Fruit fly (Drosophila melanogaster) whole organism, embryonic: ENCODE results near the gene CstF50.
A peak's percentile ranks its signal among the peaks of the same experiment; 100 is the strongest.

Experiments
- CG11456 ChIP-seq: fragments of 200-800 bp; sonication (Bioruptor generic); IDR thresholded peaks from 3 replicates; pipeline ENCODE4 v1.3.6; 2022; ENCODE audit warnings: missing biosample characterization, missing genetic modification characterization
- CG12659 ChIP-seq: fragments of 200-800 bp; sonication (Bioruptor generic); optimal IDR thresholded peaks from 3 replicates; lab custom pipeline; 2017; ENCODE audit warnings: mild to moderate bottlenecking, missing biosample characterization, missing genetic modification reagents, missing genetic modification characterization
- CG13287 ChIP-seq: fragments of 200-800 bp; sonication (Bioruptor generic); IDR thresholded peaks from 2 replicates; pipeline ENCODE4 v1.3.6; 2022; ENCODE audit warnings: missing biosample characterization, missing genetic modification characterization; ENCODE audit not compliant: partially characterized antibody
- CG14710 ChIP-seq: fragments of 200-800 bp; sonication (Bioruptor generic); optimal IDR thresholded peaks from 3 replicates; lab custom pipeline; 2019; ENCODE audit warnings: missing biosample characterization, mild to moderate bottlenecking, missing genetic modification characterization, moderate library complexity
- CG1603 ChIP-seq: fragments of 200-800 bp; sonication (Bioruptor generic); optimal IDR thresholded peaks from 2 replicates; lab custom pipeline; 2019; ENCODE audit warnings: missing biosample characterization, mild to moderate bottlenecking, missing genetic modification characterization, moderate library complexity
- CG2116 ChIP-seq: fragments of 200-800 bp; sonication (Bioruptor generic); optimal IDR thresholded peaks from 3 replicates; lab custom pipeline; 2018; ENCODE audit warnings: missing biosample characterization, mild to moderate bottlenecking, missing genetic modification characterization
- CG42726 ChIP-seq: fragments of 200-800 bp; sonication (Bioruptor generic); IDR thresholded peaks from 2 replicates; pipeline ENCODE4 v1.3.6; 2022; ENCODE audit warnings: missing biosample characterization, missing genetic modification characterization; ENCODE audit not compliant: partially characterized antibody
- CG4617 ChIP-seq: fragments of 200-800 bp; sonication (Bioruptor generic); optimal IDR thresholded peaks from 3 replicates; lab custom pipeline; 2016; ENCODE audit warnings: missing biosample characterization, missing genetic modification characterization, borderline replicate concordance
- CG8290 ChIP-seq, 3 experiments: fragments of 200-800 bp; sonication (Bioruptor generic); optimal IDR thresholded peaks; 2 replicates each; lab custom pipeline; 2016 to 2019; ENCODE audit warnings: missing biosample characterization in 3 of 3, missing genetic modification characterization in 3 of 3, mild to moderate bottlenecking in 2 of 3, moderate library complexity in 1 of 3
- CG8924 ChIP-seq: fragments of 200-800 bp; optimal IDR thresholded peaks from 3 replicates; lab custom pipeline; 2019; ENCODE audit warnings: missing biosample characterization, mild to moderate bottlenecking, missing genetic modification characterization, moderate library complexity
- CG9797 ChIP-seq: fragments of 200-800 bp; sonication (Bioruptor generic); optimal IDR thresholded peaks from 3 replicates; lab custom pipeline; 2018; ENCODE audit warnings: missing biosample characterization, mild to moderate bottlenecking, missing genetic modification characterization
- CG9876 ChIP-seq: fragments of 200-800 bp; sonication (Bioruptor generic); optimal IDR thresholded peaks from 2 replicates; lab custom pipeline; 2016; ENCODE audit warnings: missing biosample characterization, missing genetic modification characterization
- Deaf1 ChIP-seq: fragments of 200-800 bp; optimal IDR thresholded peaks from 3 replicates; lab custom pipeline; 2019; ENCODE audit warnings: missing biosample characterization, mild to moderate bottlenecking, missing genetic modification characterization, moderate library complexity
- Dip3 ChIP-seq: fragments of 200-800 bp; sonication (Bioruptor generic); optimal IDR thresholded peaks from 3 replicates; lab custom pipeline; 2016; ENCODE audit warnings: missing biosample characterization, missing genetic modification characterization
- Dp ChIP-seq: fragments of 200-800 bp; sonication (Bioruptor generic); optimal IDR thresholded peaks from 2 replicates; lab custom pipeline; 2018; ENCODE audit warnings: missing biosample characterization, mild to moderate bottlenecking, missing genetic modification characterization, moderate library complexity
- Ets97D ChIP-seq: fragments of 200-800 bp; sonication (Bioruptor generic); optimal IDR thresholded peaks from 3 replicates; lab custom pipeline; 2016; ENCODE audit warnings: missing biosample characterization, missing genetic modification characterization
- HHEX ChIP-seq: fragments of 200-800 bp; sonication (Bioruptor generic); optimal IDR thresholded peaks from 3 replicates; lab custom pipeline; 2017; ENCODE audit warnings: missing biosample characterization, mild to moderate bottlenecking, missing genetic modification characterization, missing genetic modification reagents
- HLH4C ChIP-seq: fragments of 200-800 bp; sonication (Bioruptor generic); IDR thresholded peaks from 3 replicates; pipeline ENCODE4 v1.3.6; 2022; ENCODE audit warnings: missing biosample characterization, missing genetic modification characterization; ENCODE audit not compliant: partially characterized antibody
- HLH54F ChIP-seq: fragments of 200-800 bp; sonication (Bioruptor generic); optimal IDR thresholded peaks from 3 replicates; lab custom pipeline; 2016; ENCODE audit warnings: missing biosample characterization, missing genetic modification characterization
- Max ChIP-seq: fragments of 200-800 bp; sonication (Bioruptor generic); optimal IDR thresholded peaks from 2 replicates; lab custom pipeline; 2016; ENCODE audit warnings: missing biosample characterization, mild to moderate bottlenecking, missing genetic modification characterization
- Med ChIP-seq: fragments of 200-800 bp; sonication (Bioruptor generic); peaks from one replicate; lab custom pipeline; 2016; ENCODE audit warnings: missing biosample characterization, missing genetic modification characterization, mild to moderate bottlenecking, inconsistent platforms, moderate library complexity
- Myb ChIP-seq: fragments of 200-800 bp; sonication (Bioruptor generic); optimal IDR thresholded peaks from 2 replicates; lab custom pipeline; 2016; ENCODE audit warnings: missing biosample characterization, missing genetic modification characterization
- Opbp ChIP-seq: fragments of 200-800 bp; sonication (Bioruptor generic); IDR thresholded peaks from 3 replicates; pipeline ENCODE4 v1.3.6; 2022; ENCODE audit warnings: missing biosample characterization, missing genetic modification characterization; ENCODE audit not compliant: partially characterized antibody
- Pdp1 ChIP-seq, 2 experiments: fragments of 200-800 bp; sonication (Bioruptor generic); optimal IDR thresholded peaks; 3 replicates each; lab custom pipeline; 2016; ENCODE audit warnings: missing biosample characterization in 2 of 2, missing genetic modification characterization in 2 of 2, mild to moderate bottlenecking in 1 of 2, moderate library complexity in 1 of 2
- Sin3A ChIP-seq: fragments of >200 bp; optimal IDR thresholded peaks from 2 replicates; lab custom pipeline; 2018
- Six4 ChIP-seq: fragments of 200-800 bp; sonication (Bioruptor generic); optimal IDR thresholded peaks from 2 replicates; lab custom pipeline; 2016; ENCODE audit warnings: missing biosample characterization, missing genetic modification characterization
- Sox102F ChIP-seq: fragments of 200-800 bp; sonication (Bioruptor generic); optimal IDR thresholded peaks from 2 replicates; lab custom pipeline; 2018; ENCODE audit warnings: missing biosample characterization, mild to moderate bottlenecking, missing genetic modification characterization, moderate library complexity
- Sry-δ ChIP-seq: fragments of 200-800 bp; sonication (Bioruptor generic); optimal IDR thresholded peaks from 2 replicates; lab custom pipeline; 2016; ENCODE audit warnings: missing biosample characterization, missing genetic modification characterization
- Stat92E ChIP-seq, 3 experiments: fragments of >200 bp in 2 of 3; fragments of 200-800 bp in 1 of 3; sonication (Bioruptor generic) in 1 of 3; optimal IDR thresholded peaks; 2 replicates each; lab custom pipeline; 2017 to 2019; ENCODE audit warnings: missing biosample characterization in 3 of 3, missing genetic modification characterization in 3 of 3, mild to moderate bottlenecking in 1 of 3, moderate library complexity in 1 of 3
- amos ChIP-seq: fragments of 200-800 bp; sonication (Bioruptor generic); IDR thresholded peaks from 2 replicates; pipeline ENCODE4 v1.3.6; 2022; ENCODE audit warnings: missing biosample characterization, missing genetic modification characterization; ENCODE audit not compliant: partially characterized antibody
- emc ChIP-seq: fragments of 200-800 bp; sonication (Bioruptor generic); optimal IDR thresholded peaks from 2 replicates; lab custom pipeline; 2016; ENCODE audit warnings: missing biosample characterization, missing genetic modification characterization
- exex ChIP-seq: fragments of 200-800 bp; sonication (Bioruptor generic); optimal IDR thresholded peaks from 4 replicates; lab custom pipeline; 2018; ENCODE audit warnings: missing biosample characterization, mild to moderate bottlenecking, missing genetic modification characterization, moderate library complexity
- ftz-f1 ChIP-seq: fragments of 200-800 bp; sonication (Bioruptor generic); optimal IDR thresholded peaks from 2 replicates; lab custom pipeline; 2016; ENCODE audit warnings: missing biosample characterization, missing genetic modification characterization
- hbn ChIP-seq: fragments of 200-800 bp; sonication (Bioruptor generic); IDR thresholded peaks from 2 replicates; pipeline ENCODE4 v1.3.6; 2022; ENCODE audit warnings: missing biosample characterization, missing genetic modification characterization; ENCODE audit not compliant: partially characterized antibody
- her ChIP-seq: fragments of 200-800 bp; sonication (Bioruptor generic); optimal IDR thresholded peaks from 2 replicates; lab custom pipeline; 2016; ENCODE audit warnings: missing biosample characterization, missing genetic modification characterization
- lov ChIP-seq, 2 experiments: fragments of 200-800 bp in 1 of 2; fragments of >200 bp in 1 of 2; sonication (Bioruptor generic) in 1 of 2; IDR thresholded peaks in 1 of 2; optimal IDR thresholded peaks in 1 of 2; 2 replicates in 1 of 2; 3 replicates in 1 of 2; pipeline versions ENCODE4 v1.3.6 to Lab custom; 2017 to 2022; ENCODE audit warnings: missing biosample characterization in 1 of 2, missing genetic modification characterization in 1 of 2
- onecut ChIP-seq: fragments of 200-800 bp; sonication (Bioruptor generic); IDR thresholded peaks from 2 replicates; pipeline ENCODE4 v1.3.6; 2022; ENCODE audit warnings: missing biosample characterization, missing genetic modification characterization
- pfk ChIP-seq: fragments of 200-800 bp; sonication (Bioruptor generic); optimal IDR thresholded peaks from 2 replicates; lab custom pipeline; 2018; ENCODE audit warnings: missing biosample characterization, mild to moderate bottlenecking, missing genetic modification characterization, moderate library complexity
- phol ChIP-seq: fragments of 200-800 bp; sonication (Bioruptor generic); optimal IDR thresholded peaks from 3 replicates; lab custom pipeline; 2018; ENCODE audit warnings: missing biosample characterization, mild to moderate bottlenecking, missing genetic modification characterization, moderate library complexity
- rib ChIP-seq: fragments of 200-800 bp; sonication (Bioruptor generic); IDR thresholded peaks from 2 replicates; pipeline ENCODE4 v1.3.6; 2022; ENCODE audit warnings: missing biosample characterization, missing genetic modification characterization
- schlank ChIP-seq: fragments of 200-800 bp; sonication (Bioruptor generic); optimal IDR thresholded peaks from 2 replicates; lab custom pipeline; 2018; ENCODE audit warnings: missing biosample characterization, mild to moderate bottlenecking, missing genetic modification characterization
- sd ChIP-seq: fragments of 200-800 bp; sonication (Bioruptor generic); optimal IDR thresholded peaks from 3 replicates; lab custom pipeline; 2018; ENCODE audit warnings: missing biosample characterization, mild to moderate bottlenecking, missing genetic modification characterization, moderate library complexity
- stwl ChIP-seq: fragments of 200-800 bp; sonication (Bioruptor generic); optimal IDR thresholded peaks from 3 replicates; lab custom pipeline; 2018; ENCODE audit warnings: missing biosample characterization, mild to moderate bottlenecking, missing genetic modification characterization, moderate library complexity
- sug ChIP-seq: fragments of 200-800 bp; optimal IDR thresholded peaks from 2 replicates; lab custom pipeline; 2019; ENCODE audit warnings: missing biosample characterization, mild to moderate bottlenecking, missing genetic modification characterization, moderate library complexity
- trem ChIP-seq: fragments of 200-800 bp; optimal IDR thresholded peaks from 3 replicates; lab custom pipeline; 2019; ENCODE audit warnings: missing biosample characterization, mild to moderate bottlenecking, missing genetic modification characterization, moderate library complexity
- unc-4 ChIP-seq: fragments of 200-800 bp; sonication (Bioruptor generic); IDR thresholded peaks from 2 replicates; pipeline ENCODE4 v1.3.6; 2022; ENCODE audit warnings: missing biosample characterization, missing genetic modification characterization; ENCODE audit not compliant: partially characterized antibody
- vvl ChIP-seq: fragments of 200-800 bp; sonication (Bioruptor generic); IDR thresholded peaks from 2 replicates; pipeline ENCODE4 v1.3.6; 2022; ENCODE audit warnings: missing biosample characterization, missing genetic modification characterization

The CstF50 gene

dm6 chr3R:31745629-31746081 is 8.9 kb upstream of the CstF50 start, which contains the start of gene awd (continued):
- TF ChIP-seq CG2116 (GFP tag; lab: Kevin White, UChicago) = peak; percentile 37
- peak; percentile 64 for TF ChIP-seq ftz-f1 (GFP tag; lab: Kevin White, UChicago)
- TF ChIP-seq unc-4 = 0 out of 2 replicates have a peak, but pooled peaks have one; percentile 18
- peak; percentile 48 for TF ChIP-seq Myb
- TF ChIP-seq CG1603 (tag; lab: Kevin White, UChicago) = peak; percentile 60
- peak; percentile 20 for TF ChIP-seq Sin3A (lab: Kevin White, UChicago)
- TF ChIP-seq onecut (GFP tag; lab: Robert Waterston, UW) = peak; percentile 75
- 0 out of 2 replicates have a peak, but pooled peaks have one; percentile 18 for TF ChIP-seq hbn (GFP tag; lab: Robert Waterston, UW)
- no peak for TF ChIP-seq HLH54F (GFP tag; lab: Kevin White, UChicago)
- no peak for TF ChIP-seq CG8290 (GFP tag; optimal IDR thresholded peaks at IDR 0.05; lab: Kevin White, UChicago)
- TF ChIP-seq CG8290 (tag; optimal IDR thresholded peaks at IDR 0.05; lab: Kevin White, UChicago) = peak in 1 of 2 experiments; percentile 40
- no peak for TF ChIP-seq CG11456 (GFP tag; lab: Robert Waterston, UW)
- peak; percentile 45 for TF ChIP-seq CG14710 (tag; lab: Kevin White, UChicago)
- peak; percentile 17 for TF ChIP-seq Ets97D
- TF ChIP-seq trem (tag; lab: Kevin White, UChicago) = peak; percentile 85
- TF ChIP-seq Stat92E (GFP tag; optimal IDR thresholded peaks at IDR 0.05; lab: Kevin White, UChicago) = peak in 1 of 3 experiments; percentile 5
- TF ChIP-seq vvl (GFP tag; lab: Robert Waterston, UW) = peak; percentile 16; the same call in 1 of the 2 replicates
- TF ChIP-seq Med (GFP tag; lab: Kevin White, UChicago) = peak; percentile 61
- no peak for TF ChIP-seq CG9876 (GFP tag; lab: Kevin White, UChicago)
- no peak for TF ChIP-seq schlank (tag; lab: Kevin White, UChicago)
- no peak for TF ChIP-seq Dip3 (GFP tag; lab: Kevin White, UChicago)
- TF ChIP-seq her (GFP tag; lab: Kevin White, UChicago) = peak; percentile 77
- TF ChIP-seq Sry-δ = peak; percentile 26
- peak; percentile 25; the same call in 1 of the 2 replicates for TF ChIP-seq amos
- TF ChIP-seq Opbp (GFP tag; lab: Robert Waterston, UW) = peak; percentile 19; the same call in 1 of the 3 replicates
- TF ChIP-seq phol (tag; lab: Kevin White, UChicago) = peak; percentile 56
- TF ChIP-seq CG8924 (tag; lab: Kevin White, UChicago) = peak; percentile 49
- TF ChIP-seq stwl (tag; lab: Kevin White, UChicago) = peak; percentile 50
- TF ChIP-seq Deaf1 (tag; lab: Kevin White, UChicago) = peak; percentile 15
- peak; percentile 51; the same call in 1 of the 2 replicates for TF ChIP-seq CG42726 (GFP tag; lab: Robert Waterston, UW)
- TF ChIP-seq HHEX = no peak
- no peak for TF ChIP-seq lov (optimal IDR thresholded peaks at IDR 0.05; lab: Kevin White, UChicago)
- TF ChIP-seq lov (GFP tag; IDR thresholded peaks at IDR 0.05; lab: Robert Waterston, UW) = peak; percentile 28; the same call in 1 of the 3 replicates
- no peak for TF ChIP-seq Sox102F
- TF ChIP-seq CG9797 = peak; percentile 88
- TF ChIP-seq rib (GFP tag; lab: Robert Waterston, UW) = peak; percentile 90
- peak; percentile 76 for TF ChIP-seq sd
- TF ChIP-seq exex (tag; lab: Kevin White, UChicago) = peak; percentile 25
- peak; percentile 48 for TF ChIP-seq CG4617 (GFP tag; lab: Kevin White, UChicago)
- peak; percentile 30 for TF ChIP-seq pfk
- peak; percentile 23; the same call in 1 of the 2 replicates for TF ChIP-seq CG13287 (GFP tag; lab: Robert Waterston, UW)
- peak; percentile 68 for TF ChIP-seq Dp (GFP tag; lab: Kevin White, UChicago)
- TF ChIP-seq sug (tag; lab: Kevin White, UChicago) = peak; percentile 76
- peak; percentile 75 for TF ChIP-seq CG12659
- no peak for TF ChIP-seq Six4
- TF ChIP-seq HLH4C = 0 out of 3 replicates have a peak, but pooled peaks have one; percentile 29
- no peak for TF ChIP-seq emc (GFP tag; lab: Kevin White, UChicago)
- peak; percentile 48 for TF ChIP-seq Max (GFP tag; lab: Kevin White, UChicago)
- TF ChIP-seq Pdp1 (GFP tag; optimal IDR thresholded peaks at IDR 0.05; lab: Kevin White, UChicago) = peak in 1 of 2 experiments; percentile 4
